Fruit fly (Drosophila melanogaster): ENCODE results near the gene kel.

The kel gene

DNA sequence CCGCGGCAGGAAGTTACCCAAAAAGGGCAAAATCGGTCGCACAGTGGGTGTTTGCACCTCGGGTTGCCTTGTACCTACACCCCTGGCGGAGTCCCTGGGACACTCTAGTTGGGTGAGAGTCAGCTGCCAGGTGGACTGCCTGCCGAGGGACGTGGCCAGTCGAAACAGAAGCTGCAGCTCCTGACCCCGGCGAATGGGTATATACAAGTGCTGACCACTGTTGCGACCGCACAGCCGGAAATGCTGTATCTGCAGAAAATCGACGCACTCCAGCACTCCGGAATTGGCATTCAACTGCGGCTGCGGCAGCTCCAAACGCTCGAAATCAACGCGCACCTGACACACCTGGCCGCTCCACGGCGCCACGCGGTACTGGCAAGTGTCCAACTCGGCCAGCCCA, 46.2 kb downstream of the kel start:
- TF ChIP-seq usp (GFP tag; optimal IDR thresholded peaks at IDR 0.05): no peak
- TF ChIP-seq pan (optimal IDR thresholded peaks at IDR 0.05): no peak
- TF ChIP-seq CG8478 (optimal IDR thresholded peaks at IDR 0.05): no peak
- TF ChIP-seq psq (optimal IDR thresholded peaks at IDR 0.05): no peak
- no peak for TF ChIP-seq EcR (GFP tag; optimal IDR thresholded peaks at IDR 0.05)
- no peak for TF ChIP-seq Dll (optimal IDR thresholded peaks at IDR 0.05)

dm6 chr2L:18083956-18084355, 53.9 kb downstream of the kel start, which contains the start of gene CG31741:
CG31741 (plus strand) TSS chr2L:18084256.
- TF ChIP-seq EcR (GFP tag; optimal IDR thresholded peaks at IDR 0.05): no peak
- no peak for TF ChIP-seq pan (optimal IDR thresholded peaks at IDR 0.05)
- TF ChIP-seq CG8478 (optimal IDR thresholded peaks at IDR 0.05): no peak
- no peak for TF ChIP-seq psq (optimal IDR thresholded peaks at IDR 0.05)
- TF ChIP-seq usp (GFP tag; optimal IDR thresholded peaks at IDR 0.05): no peak
- no peak for TF ChIP-seq Dll (optimal IDR thresholded peaks at IDR 0.05)

DNA sequence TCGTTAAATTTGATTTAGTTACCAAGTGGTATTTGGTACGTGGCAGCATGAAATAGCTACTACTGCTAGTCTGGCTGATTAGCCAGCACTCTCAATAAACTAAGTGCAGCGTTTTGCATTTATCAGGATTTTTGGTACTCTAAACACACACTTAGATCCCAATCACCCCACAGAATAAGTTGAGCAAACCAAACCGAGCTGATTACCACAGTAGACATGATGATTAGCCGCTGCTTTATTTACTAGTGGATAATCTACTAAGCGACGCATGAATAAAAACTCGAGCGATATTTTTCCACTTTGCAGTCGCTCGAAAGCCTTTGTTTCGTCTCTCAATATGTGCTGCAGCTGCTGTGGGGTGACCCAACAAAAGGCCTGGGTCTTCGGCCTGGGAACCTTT, 56.6 kb downstream of the kel start, which contains the start of gene ninaD:
TSS of gene ninaD (plus strand) at position 301 of the 400 bp plus-strand sequence.
- no peak for TF ChIP-seq CG8478 (optimal IDR thresholded peaks at IDR 0.05)
- TF ChIP-seq usp (GFP tag; optimal IDR thresholded peaks at IDR 0.05): no peak
- TF ChIP-seq pan (optimal IDR thresholded peaks at IDR 0.05): no peak
- TF ChIP-seq psq (optimal IDR thresholded peaks at IDR 0.05): no peak
- no peak for TF ChIP-seq Dll (optimal IDR thresholded peaks at IDR 0.05)
- no peak for TF ChIP-seq EcR (GFP tag; optimal IDR thresholded peaks at IDR 0.05)
